Fruit fly (Drosophila melanogaster) whole organism, prepupa: Measurements from ENCODE around the gene Adsl.
A peak's percentile ranks its signal among the peaks of the same experiment; 100 is the strongest.

ENCODE experiments used
- Eip93F ChIP-seq: fragments of 200-800 bp; sonication (Bioruptor generic); optimal IDR thresholded peaks from 2 replicates; lab custom pipeline; 2016; ENCODE audit warnings: missing biosample characterization, mild to moderate bottlenecking, missing genetic modification characterization
- OdsH ChIP-seq: fragments of 200-800 bp; sonication (Bioruptor generic); optimal IDR thresholded peaks from 3 replicates; lab custom pipeline; 2016; ENCODE audit warnings: missing biosample characterization, missing genetic modification characterization
- salr ChIP-seq, 2 experiments: fragments of 200-800 bp; sonication (Bioruptor generic); optimal IDR thresholded peaks; 3 replicates each; lab custom pipeline; 2016 to 2018; ENCODE audit warnings: missing biosample characterization in 2 of 2, missing genetic modification characterization in 2 of 2, mild to moderate bottlenecking in 1 of 2
- ss ChIP-seq, 2 experiments: fragments of 200-800 bp; sonication (Bioruptor generic); optimal IDR thresholded peaks; 2 replicates in 1 of 2; 3 replicates in 1 of 2; lab custom pipeline; 2017 to 2018; ENCODE audit warnings: mild to moderate bottlenecking in 2 of 2, missing biosample characterization in 2 of 2, missing genetic modification characterization in 2 of 2, moderate library complexity in 1 of 2

DNA sequence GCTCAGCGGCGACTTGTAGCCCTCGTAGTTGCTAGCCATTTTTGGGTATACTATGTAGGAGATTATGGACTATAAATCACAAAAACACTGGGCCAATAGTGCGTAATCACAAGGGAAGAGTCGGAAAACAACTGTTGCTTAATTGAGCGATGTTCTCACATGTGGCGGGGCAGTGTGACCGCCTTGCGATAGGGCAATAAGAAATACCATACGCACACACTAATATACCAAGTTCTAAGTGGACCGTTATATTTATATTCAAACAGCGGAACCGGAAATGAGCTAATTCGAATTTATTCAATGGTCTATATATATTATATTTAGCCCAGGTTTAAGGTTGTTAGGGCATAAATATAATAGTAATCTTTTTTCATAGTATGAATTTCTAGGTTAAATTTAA is at the start of gene Adsl:
- peak; percentile 24 for TF ChIP-seq OdsH
- TF ChIP-seq ss (GFP tag; optimal IDR thresholded peaks at IDR 0.05; lab: Kevin White, UChicago), result no peak
- TF ChIP-seq salr (GFP tag; optimal IDR thresholded peaks at IDR 0.05; lab: Kevin White, UChicago), result peak in 1 of 2 experiments; percentile 36
- no peak for TF ChIP-seq Eip93F (GFP tag; lab: Kevin White, UChicago)
